Worm (Caenorhabditis elegans): ENCODE data around the gene nhr-150.

- no peak for TF ChIP-seq fkh-10 (GFP tag; optimal IDR thresholded peaks at IDR 0.05)
- no peak for TF ChIP-seq pag-3 (tag; optimal IDR thresholded peaks at IDR 0.05; ENCODE audit: borderline replicate concordance)
- no peak for TF ChIP-seq C08G9.2 (tag; optimal IDR thresholded peaks at IDR 0.05)
- no peak for TF ChIP-seq sox-4 (tag; optimal IDR thresholded peaks at IDR 0.05)
- no peak for TF ChIP-seq nhr-11 (tag; optimal IDR thresholded peaks at IDR 0.05)
- TF ChIP-seq ama-1 (optimal IDR thresholded peaks at IDR 0.05) = no peak
- TF ChIP-seq pqm-1 (tag; optimal IDR thresholded peaks at IDR 0.05) = no peak
- no peak for TF ChIP-seq lin-11 (tag; optimal IDR thresholded peaks at IDR 0.05)
- no peak for TF ChIP-seq ceh-22 (tag; optimal IDR thresholded peaks at IDR 0.05)
- no peak for TF ChIP-seq ceh-24 (tag; optimal IDR thresholded peaks at IDR 0.05)
- TF ChIP-seq npax-4 (tag; optimal IDR thresholded peaks at IDR 0.05) = no peak
These were observed 47.8 kb upstream of the nhr-150 start, which contains the start of gene srh-276 for ce11 chrV:15529069-15529468.
